Fruit fly (Drosophila melanogaster): ENCODE data around the gene elm.

elm gene

dm6 chr3R:5694461-5694860 lies 39.8 kb upstream of the elm start (continued):
- TF ChIP-seq CG1602 (GFP tag; optimal IDR thresholded peaks at IDR 0.05) (no peak), bigmax (GFP tag; optimal IDR thresholded peaks at IDR 0.05) (no peak), jigr1 (GFP tag; IDR thresholded peaks at IDR 0.05) (no peak), odd (GFP tag; optimal IDR thresholded peaks at IDR 0.05) (no peak), ap (GFP tag; IDR thresholded peaks at IDR 0.05) (no peak), CG31388 (GFP tag; optimal IDR thresholded peaks at IDR 0.05) (no peak), MBD-R2 (GFP tag; IDR thresholded peaks at IDR 0.05) (no peak), CG12236 (GFP tag; optimal IDR thresholded peaks at IDR 0.05) (no peak), HLH4C (GFP tag; IDR thresholded peaks at IDR 0.05; ENCODE audit: partially characterized antibody) (no peak), Rfx (GFP tag; IDR thresholded peaks at IDR 0.05) (no peak), MTF-1 (GFP tag; optimal IDR thresholded peaks at IDR 0.05; ENCODE audit: borderline replicate concordance) (no peak), CG12744 (GFP tag; optimal IDR thresholded peaks at IDR 0.05) (no peak), rib (GFP tag; IDR thresholded peaks at IDR 0.05) (no peak), inv (GFP tag; IDR thresholded peaks at IDR 0.05; ENCODE audit: partially characterized antibody) (no peak), CG1529 (GFP tag; optimal IDR thresholded peaks at IDR 0.05) (no peak), wdn (GFP tag; IDR thresholded peaks at IDR 0.05) (no peak), phol (tag; optimal IDR thresholded peaks at IDR 0.05) (peak; percentile 20), CG6683 (GFP tag; optimal IDR thresholded peaks at IDR 0.05) (no peak), CG10959 (GFP tag; IDR thresholded peaks at IDR 0.05) (no peak), HmgZ (tag; optimal IDR thresholded peaks at IDR 0.05) (no peak), emc (GFP tag; optimal IDR thresholded peaks at IDR 0.05) (no peak), CG6254 (GFP tag; optimal IDR thresholded peaks at IDR 0.05) (peak; percentile 25), ac (GFP tag; optimal IDR thresholded peaks at IDR 0.05) (no peak), CG17385 (GFP tag; optimal IDR thresholded peaks at IDR 0.05) (no peak), kay (GFP tag; optimal IDR thresholded peaks at IDR 0.05) (no peak), caup (GFP tag; optimal IDR thresholded peaks at IDR 0.05; ENCODE audit: severe bottlenecking) (no peak), CG12659 (GFP tag; optimal IDR thresholded peaks at IDR 0.05) (no peak), pnt (GFP tag; optimal IDR thresholded peaks at IDR 0.05) (no peak), CG2116 (GFP tag; optimal IDR thresholded peaks at IDR 0.05) (no peak), Fer3 (tag; optimal IDR thresholded peaks at IDR 0.05) (no peak), Sox102F (GFP tag; optimal IDR thresholded peaks at IDR 0.05) (peak; percentile 43), CG4328 (GFP tag; optimal IDR thresholded peaks at IDR 0.05) (no peak), slbo (GFP tag; IDR thresholded peaks at IDR 0.05) (no peak), CG33557 (GFP tag; optimal IDR thresholded peaks at IDR 0.05) (no peak), sisA (GFP tag; IDR thresholded peaks at IDR 0.05) (no peak), CG3281 (GFP tag; optimal IDR thresholded peaks at IDR 0.05) (no peak), cg (GFP tag; optimal IDR thresholded peaks at IDR 0.05) (no peak), Poxn (GFP tag; IDR thresholded peaks at IDR 0.05) (no peak), vnd (GFP tag; IDR thresholded peaks at IDR 0.05; ENCODE audit: partially characterized antibody) (no peak), CG13775 (GFP tag; optimal IDR thresholded peaks at IDR 0.05) (no peak), CG13123 (GFP tag; optimal IDR thresholded peaks at IDR 0.05) (no peak), cad (GFP tag; optimal IDR thresholded peaks at IDR 0.05) (no peak), ssp (GFP tag; IDR thresholded peaks at IDR 0.05) (no peak), Nf-YC (tag; optimal IDR thresholded peaks at IDR 0.05) (no peak), nerfin-1 (tag; optimal IDR thresholded peaks at IDR 0.05) (no peak), CG13624 (GFP tag; optimal IDR thresholded peaks at IDR 0.05) (no peak), ranshi (GFP tag; IDR thresholded peaks at IDR 0.05) (0 out of 2 replicates have a peak, but pooled peaks have one; percentile 12), eyg (GFP tag; optimal IDR thresholded peaks at IDR 0.05) (no peak), vfl (GFP tag; optimal IDR thresholded peaks at IDR 0.05) (no peak), CG14860 (GFP tag; IDR thresholded peaks at IDR 0.05; ENCODE audit: partially characterized antibody) (no peak), zfh2 (GFP tag; optimal IDR thresholded peaks at IDR 0.05) (no peak), eve (GFP tag; optimal IDR thresholded peaks at IDR 0.05) (no peak)

All from whole organism, embryonic.